Worm (Caenorhabditis elegans) whole organism, L2 larva: Measurements from ENCODE around the gene F54F7.14.
A peak's percentile ranks its signal among the peaks of the same experiment; 100 is the strongest.

Experiments
- C34F6.9 ChIP-seq: fragments of 150-350 bp; optimal IDR thresholded peaks from 2 replicates; lab custom pipeline; 2014; ENCODE audit warnings: missing biosample characterization, missing genetic modification characterization
- Y55F3AM.14 ChIP-seq: fragments of 200-800 bp; sonication (Bioruptor generic); optimal IDR thresholded peaks from 2 replicates; lab custom pipeline; 2018; ENCODE audit warnings: mild to moderate bottlenecking, missing genetic modification characterization, missing compliant biosample characterization
- ZK546.5 ChIP-seq: sonication (generic microtip); optimal IDR thresholded peaks from 2 replicates; lab custom pipeline; 2017; ENCODE audit warnings: missing biosample characterization, missing genetic modification characterization
- aly-2 ChIP-seq: fragments of 150-350 bp; optimal IDR thresholded peaks from 2 replicates; lab custom pipeline; 2014; ENCODE audit warnings: missing biosample characterization, missing genetic modification characterization
- blmp-1 ChIP-seq: sonication (generic microtip); optimal IDR thresholded peaks from 2 replicates; lab custom pipeline; 2017; ENCODE audit warnings: missing genetic modification characterization, mild to moderate bottlenecking, missing compliant biosample characterization, antibody characterized with exemption, moderate library complexity; ENCODE audit not compliant: insufficient read depth
- ceh-16 ChIP-seq: fragments of 150-350 bp; optimal IDR thresholded peaks from 2 replicates; lab custom pipeline; 2014; ENCODE audit warnings: missing biosample characterization, missing genetic modification characterization
- crh-2 ChIP-seq: sonication (generic microtip); optimal IDR thresholded peaks from 2 replicates; lab custom pipeline; 2017; ENCODE audit warnings: missing biosample characterization, missing genetic modification characterization
- dmd-4 ChIP-seq: sonication (generic microtip); optimal IDR thresholded peaks from 2 replicates; lab custom pipeline; 2017; ENCODE audit warnings: missing biosample characterization, missing genetic modification characterization
- elt-3 ChIP-seq: sonication (generic microtip); optimal IDR thresholded peaks from 2 replicates; lab custom pipeline; 2017; ENCODE audit warnings: missing biosample characterization, missing genetic modification characterization
- fos-1 ChIP-seq: fragments of 150-350 bp; optimal IDR thresholded peaks from 2 replicates; lab custom pipeline; 2014; ENCODE audit warnings: missing biosample characterization, missing genetic modification characterization
- lin-11 ChIP-seq: fragments of 150-350 bp; sonication (generic microtip); optimal IDR thresholded peaks from 2 replicates; lab custom pipeline; 2014; ENCODE audit warnings: missing biosample characterization, missing genetic modification characterization, inconsistent platforms, mixed read lengths
- lin-13 ChIP-seq: fragments of 150-350 bp; optimal IDR thresholded peaks from 2 replicates; lab custom pipeline; 2014; ENCODE audit warnings: missing biosample characterization, missing genetic modification reagents, missing genetic modification characterization
- lin-39 ChIP-seq: fragments of 150-350 bp; optimal IDR thresholded peaks from 2 replicates; lab custom pipeline; 2014; ENCODE audit warnings: missing biosample characterization, missing genetic modification reagents, missing genetic modification characterization
- lsy-2 ChIP-seq, 2 experiments: fragments of 150-350 bp in 1 of 2; sonication (generic microtip) in 1 of 2; optimal IDR thresholded peaks; 2 replicates each; lab custom pipeline; 2014 to 2017; ENCODE audit warnings: missing biosample characterization in 2 of 2, missing genetic modification characterization in 2 of 2
- mdl-1 ChIP-seq, 2 experiments: fragments of 150-350 bp in 1 of 2; sonication (generic microtip) in 1 of 2; optimal IDR thresholded peaks; 2 replicates each; lab custom pipeline; 2017; ENCODE audit warnings: missing biosample characterization in 2 of 2, missing genetic modification characterization in 2 of 2
- nhr-10 ChIP-seq: sonication (generic microtip); optimal IDR thresholded peaks from 2 replicates; lab custom pipeline; 2017; ENCODE audit warnings: missing biosample characterization, missing genetic modification characterization
- nhr-12 ChIP-seq: fragments of 150-350 bp; optimal IDR thresholded peaks from 2 replicates; lab custom pipeline; 2014; ENCODE audit warnings: missing biosample characterization, missing genetic modification characterization
- nhr-129 ChIP-seq: fragments of 150-350 bp; optimal IDR thresholded peaks from 2 replicates; lab custom pipeline; 2014; ENCODE audit warnings: missing biosample characterization, missing genetic modification characterization
- nhr-21 ChIP-seq: fragments of 150-350 bp; optimal IDR thresholded peaks from 2 replicates; lab custom pipeline; 2014; ENCODE audit warnings: missing biosample characterization, missing genetic modification characterization
- nhr-237 ChIP-seq: fragments of 150-350 bp; optimal IDR thresholded peaks from 2 replicates; lab custom pipeline; 2014; ENCODE audit warnings: missing biosample characterization, missing genetic modification characterization
- nhr-77 ChIP-seq: fragments of 150-350 bp; optimal IDR thresholded peaks from 2 replicates; lab custom pipeline; 2014; ENCODE audit warnings: missing biosample characterization, missing genetic modification characterization
- peb-1 ChIP-seq: fragments of 150-350 bp; optimal IDR thresholded peaks from 2 replicates; lab custom pipeline; 2014; ENCODE audit warnings: missing biosample characterization, missing genetic modification characterization
- skn-1 ChIP-seq: sonication (generic microtip); optimal IDR thresholded peaks from 2 replicates; lab custom pipeline; 2017; ENCODE audit warnings: missing biosample characterization, missing genetic modification characterization
- sma-3 ChIP-seq: sonication (generic microtip); optimal IDR thresholded peaks from 2 replicates; lab custom pipeline; 2016; ENCODE audit warnings: missing genetic modification reagents, missing genetic modification characterization, missing compliant biosample characterization
- snpc-4 ChIP-seq: fragments of 150-350 bp; optimal IDR thresholded peaks from 2 replicates; lab custom pipeline; 2014; ENCODE audit warnings: missing biosample characterization, missing genetic modification characterization
- unc-55 ChIP-seq: fragments of 150-350 bp; sonication (generic microtip); optimal IDR thresholded peaks from 3 replicates; lab custom pipeline; 2014; ENCODE audit warnings: missing biosample characterization, missing genetic modification reagents, missing genetic modification characterization
- zag-1 ChIP-seq: fragments of 150-350 bp; optimal IDR thresholded peaks from 2 replicates; lab custom pipeline; 2014; ENCODE audit warnings: missing biosample characterization, missing genetic modification characterization
- ztf-1 ChIP-seq: fragments of 200-800 bp; sonication (Bioruptor generic); conservative IDR thresholded peaks from 2 replicates; pipeline ENCODE4 v1.3.6; 2022; ENCODE audit warnings: missing genetic modification characterization, missing compliant biosample characterization
- ztf-11 ChIP-seq: sonication (generic microtip); optimal IDR thresholded peaks from 2 replicates; lab custom pipeline; 2017; ENCODE audit warnings: missing biosample characterization, missing genetic modification characterization
- ztf-4 ChIP-seq: fragments of 150-350 bp; optimal IDR thresholded peaks from 2 replicates; lab custom pipeline; 2014; ENCODE audit warnings: missing biosample characterization, missing genetic modification characterization

The F54F7.14 gene

ce11 chrX:11837378-11837777 lies 13.3 kb upstream of the F54F7.14 start, which contains the start of gene taf-7.1:
TSS of gene taf-7.1 (minus strand) at chrX:11837478.
- TF ChIP-seq Y55F3AM.14 (GFP tag; lab: Kevin White, UChicago): no peak
- TF ChIP-seq elt-3 (tag; lab: Kevin White, UChicago): no peak
- no peak for TF ChIP-seq lin-11 (tag; lab: Kevin White, UChicago)
- no peak for TF ChIP-seq C34F6.9 (tag; lab: Kevin White, UChicago)
- no peak for TF ChIP-seq fos-1 (tag; lab: Kevin White, UChicago)

DNA sequence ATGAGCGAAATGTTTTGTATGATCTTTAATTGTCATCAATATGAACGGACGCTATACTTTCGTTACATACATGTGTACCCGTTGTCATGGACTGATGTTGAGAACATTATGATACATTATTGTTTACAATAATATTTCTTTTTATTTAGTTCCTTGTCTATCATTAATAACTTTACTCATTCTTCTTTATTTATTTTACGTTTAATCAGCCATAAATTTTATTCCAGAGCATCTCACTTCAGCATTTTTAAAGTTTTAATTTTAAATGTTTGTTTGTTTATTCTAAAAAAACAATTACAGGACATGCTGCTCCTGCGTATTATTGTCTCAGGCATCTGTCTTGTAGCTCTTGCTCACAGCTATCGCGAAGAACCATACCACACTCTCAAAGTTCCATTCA lies 7.3 kb upstream of the F54F7.14 start, which contains the start of gene F54F7.2:
F54F7.2 (plus strand) TSS at position 301 of the 400 bp plus-strand sequence.
- TF ChIP-seq nhr-237 (tag; lab: Kevin White, UChicago) (no peak), ZK546.5 (tag; lab: Kevin White, UChicago) (no peak), nhr-129 (tag; lab: Kevin White, UChicago) (no peak)

ce11 chrX:11848618-11849017 lies 2.1 kb upstream of the F54F7.14 start, which contains the start of gene F54F7.9:
TSS of gene F54F7.9 (minus strand) at chrX:11848718.
- no peak for TF ChIP-seq crh-2
- TF ChIP-seq lin-13: no peak
- TF ChIP-seq skn-1: no peak
- TF ChIP-seq nhr-12 (tag; lab: Kevin White, UChicago): no peak
- TF ChIP-seq unc-55: no peak
- no peak for TF ChIP-seq aly-2
- no peak for TF ChIP-seq nhr-10 (tag; lab: Kevin White, UChicago)

- no peak for TF ChIP-seq crh-2
- no peak for TF ChIP-seq C34F6.9 (tag; lab: Kevin White, UChicago)
- TF ChIP-seq mdl-1 (tag; optimal IDR thresholded peaks at IDR 0.05; lab: Kevin White, UChicago): no peak
- TF ChIP-seq ztf-4 (tag; lab: Kevin White, UChicago): no peak
- no peak for TF ChIP-seq nhr-77
- no peak for TF ChIP-seq blmp-1 (tag; lab: Kevin White, UChicago)
- TF ChIP-seq unc-55: no peak
- TF ChIP-seq peb-1 (tag; lab: Kevin White, UChicago): no peak
- TF ChIP-seq dmd-4 (tag; lab: Kevin White, UChicago): no peak
- TF ChIP-seq snpc-4: no peak
- TF ChIP-seq sma-3 (GFP tag; lab: Kevin White, UChicago): no peak
- TF ChIP-seq lin-39 (tag; lab: Kevin White, UChicago): no peak
- no peak for TF ChIP-seq lin-13
- TF ChIP-seq nhr-10 (tag; lab: Kevin White, UChicago): no peak
- no peak for TF ChIP-seq elt-3 (tag; lab: Kevin White, UChicago)
- TF ChIP-seq nhr-129 (tag; lab: Kevin White, UChicago): no peak
- no peak for TF ChIP-seq lin-11 (tag; lab: Kevin White, UChicago)
- TF ChIP-seq, all 48 proteins: peak for 0
Measured at ce11 chrX:11850082-11850481, 590 bp upstream of the F54F7.14 start, which contains the start of gene F54F7.3. TSS of gene F54F7.3 (minus strand) at chrX:11850182.

- TF ChIP-seq blmp-1 (tag; lab: Kevin White, UChicago) (no peak), C34F6.9 (tag; lab: Kevin White, UChicago) (no peak), lsy-2 (tag; optimal IDR thresholded peaks at IDR 0.05; lab: Kevin White, UChicago) (no peak), nhr-77 (no peak), nhr-21 (tag; lab: Kevin White, UChicago) (no peak), nhr-12 (tag; lab: Kevin White, UChicago) (no peak), ztf-11 (tag; lab: Kevin White, UChicago) (no peak), zag-1 (tag; lab: Kevin White, UChicago) (no peak), skn-1 (no peak), ztf-1 (GFP tag; lab: Robert Waterston, UW) (no peak), nhr-237 (tag; lab: Kevin White, UChicago) (no peak), lin-39 (tag; lab: Kevin White, UChicago) (no peak)
Measured at ce11 chrX:11852494-11852893, 1.8 kb downstream of the F54F7.14 start, which contains the start of gene xtr-1. TSS of gene xtr-1 (plus strand) at chrX:11852794.

DNA sequence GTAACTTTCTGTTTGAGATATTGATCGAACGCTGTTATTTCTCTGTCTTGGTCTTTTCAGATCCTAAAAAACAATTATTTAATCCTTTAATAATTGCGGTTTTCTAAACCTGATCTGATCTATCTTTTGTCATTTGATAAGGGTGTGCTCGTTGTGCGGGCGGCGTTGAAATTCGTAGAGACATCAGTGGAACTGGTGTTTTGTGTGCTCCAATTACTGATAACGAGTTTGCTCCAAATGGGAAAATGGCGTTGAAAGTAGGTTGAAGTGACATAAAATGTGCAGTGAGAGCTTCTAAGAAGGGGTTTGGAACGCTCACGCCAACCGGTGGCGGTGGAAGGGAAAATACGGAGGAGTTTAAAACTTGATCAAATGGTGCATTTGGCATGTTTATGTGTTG lies 3.8 kb downstream of the F54F7.14 start:
- TF ChIP-seq ceh-16 (tag; lab: Kevin White, UChicago): no peak
- peak; percentile 21 for TF ChIP-seq fos-1 (tag; lab: Kevin White, UChicago)
